Worm (Caenorhabditis elegans) whole organism, late embryonic: ENCODE measurements around the gene gst-41.

ENCODE experiments used
- ama-1 ChIP-seq: fragments of 150-350 bp; optimal IDR thresholded peaks from 2 replicates; lab custom pipeline; 2014
- ceh-34 ChIP-seq: sonication (generic microtip); optimal IDR thresholded peaks from 2 replicates; lab custom pipeline; 2016; ENCODE audit warnings: mild to moderate bottlenecking, missing genetic modification characterization, missing compliant biosample characterization
- ceh-9 ChIP-seq: sonication (generic microtip); optimal IDR thresholded peaks from 2 replicates; lab custom pipeline; 2016; ENCODE audit warnings: mild to moderate bottlenecking, missing genetic modification characterization, inconsistent platforms, missing compliant biosample characterization
- elt-2 ChIP-seq: sonication (generic microtip); optimal IDR thresholded peaks from 2 replicates; lab custom pipeline; 2016; ENCODE audit warnings: missing genetic modification reagents, missing genetic modification characterization, missing compliant biosample characterization
- fax-1 ChIP-seq: sonication (generic microtip); optimal IDR thresholded peaks from 2 replicates; lab custom pipeline; 2016; ENCODE audit warnings: missing genotype, missing genetic modification characterization, missing compliant biosample characterization
- hlh-30 ChIP-seq: sonication (generic microtip); optimal IDR thresholded peaks from 2 replicates; lab custom pipeline; 2017; ENCODE audit warnings: antibody characterized with exemption, missing genetic modification characterization, missing compliant biosample characterization; ENCODE audit not compliant: insufficient read depth
- pha-4 ChIP-seq: fragments of 150-350 bp; optimal IDR thresholded peaks from 2 replicates; lab custom pipeline; 2018; ENCODE audit warnings: missing biosample characterization, missing genetic modification reagents, missing genetic modification characterization
- sox-4 ChIP-seq: sonication (generic microtip); optimal IDR thresholded peaks from 2 replicates; lab custom pipeline; 2017; ENCODE audit warnings: mild to moderate bottlenecking, missing genetic modification characterization, inconsistent platforms, missing compliant biosample characterization

ce11 chrV:7426594-7426993, 27.5 kb upstream of the gst-41 start, which contains the start of gene srw-68:
- TF ChIP-seq ceh-9 (tag; lab: Kevin White, UChicago) (no peak), elt-2 (tag; lab: Kevin White, UChicago) (no peak), hlh-30 (tag; lab: Kevin White, UChicago) (no peak), ceh-34 (no peak), pha-4 (tag; lab: Kevin White, UChicago) (no peak), sox-4 (tag; lab: Kevin White, UChicago) (no peak), fax-1 (no peak), ama-1 (lab: Kevin White, UChicago) (no peak)
